Fruit fly (Drosophila melanogaster) whole organism, embryonic: ENCODE data around the gene CG43322.

Experiments
- Bgb ChIP-seq: fragments of 200-800 bp; sonication (Bioruptor generic); IDR thresholded peaks from 2 replicates; pipeline ENCODE4 v1.3.6; 2022; ENCODE audit warnings: missing biosample characterization, missing genetic modification characterization; ENCODE audit not compliant: partially characterized antibody
- CG1024 ChIP-seq: fragments of 200-800 bp; sonication (Bioruptor generic); IDR thresholded peaks from 2 replicates; pipeline ENCODE4 v1.3.6; 2022; ENCODE audit warnings: missing biosample characterization, missing genetic modification characterization
- CG10274 ChIP-seq: fragments of 200-800 bp; sonication (Bioruptor generic); optimal IDR thresholded peaks from 3 replicates; lab custom pipeline; 2017; ENCODE audit warnings: missing biosample characterization, mild to moderate bottlenecking, missing genetic modification characterization
- CG11085 ChIP-seq: fragments of 200-800 bp; sonication (Bioruptor generic); IDR thresholded peaks from 2 replicates; pipeline ENCODE4 v1.3.6; 2022; ENCODE audit warnings: missing biosample characterization, missing genetic modification characterization
- CG11398 ChIP-seq: fragments of 200-800 bp; sonication (Bioruptor generic); optimal IDR thresholded peaks from 2 replicates; lab custom pipeline; 2016; ENCODE audit warnings: missing biosample characterization, missing genetic modification characterization
- CG11723 ChIP-seq: fragments of 200-800 bp; sonication (Bioruptor generic); optimal IDR thresholded peaks from 2 replicates; lab custom pipeline; 2017; ENCODE audit warnings: missing biosample characterization, mild to moderate bottlenecking, missing genetic modification characterization
- CG12659 ChIP-seq: fragments of 200-800 bp; sonication (Bioruptor generic); optimal IDR thresholded peaks from 3 replicates; lab custom pipeline; 2017; ENCODE audit warnings: mild to moderate bottlenecking, missing biosample characterization, missing genetic modification reagents, missing genetic modification characterization
- CG16779 ChIP-seq: fragments of 200-800 bp; sonication (Bioruptor generic); IDR thresholded peaks from 2 replicates; pipeline ENCODE4 v1.3.6; 2022; ENCODE audit warnings: missing biosample characterization, missing genetic modification characterization
- CG2678 ChIP-seq: fragments of 200-800 bp; sonication (Bioruptor generic); optimal IDR thresholded peaks from 3 replicates; lab custom pipeline; 2019; ENCODE audit warnings: missing biosample characterization, mild to moderate bottlenecking, missing genetic modification characterization, moderate library complexity
- CG3163 ChIP-seq: fragments of 200-800 bp; sonication (Bioruptor generic); optimal IDR thresholded peaks from 3 replicates; lab custom pipeline; 2016; ENCODE audit warnings: missing biosample characterization, missing genetic modification characterization
- CG32772 ChIP-seq: fragments of 200-800 bp; sonication (Bioruptor generic); IDR thresholded peaks from 2 replicates; pipeline ENCODE4 v1.3.6; 2022; ENCODE audit warnings: missing biosample characterization, missing genetic modification characterization
- CG3847 ChIP-seq: fragments of 200-800 bp; sonication (Bioruptor generic); IDR thresholded peaks from 2 replicates; pipeline ENCODE4 v1.3.6; 2022; ENCODE audit warnings: missing biosample characterization, missing genetic modification characterization
- CG3995 ChIP-seq: fragments of 200-800 bp; sonication (Bioruptor generic); optimal IDR thresholded peaks from 3 replicates; lab custom pipeline; 2016; ENCODE audit warnings: missing biosample characterization, missing genetic modification characterization
- CG42726 ChIP-seq: fragments of 200-800 bp; sonication (Bioruptor generic); IDR thresholded peaks from 2 replicates; pipeline ENCODE4 v1.3.6; 2022; ENCODE audit warnings: missing biosample characterization, missing genetic modification characterization; ENCODE audit not compliant: partially characterized antibody
- CG43689 ChIP-seq: fragments of 200-800 bp; sonication (Bioruptor generic); IDR thresholded peaks from 2 replicates; pipeline ENCODE4 v1.3.6; 2022; ENCODE audit warnings: missing biosample characterization, missing genetic modification characterization
- CG6175 ChIP-seq: fragments of 200-800 bp; sonication (Bioruptor generic); IDR thresholded peaks from 3 replicates; pipeline ENCODE4 v1.3.6; 2022; ENCODE audit warnings: missing biosample characterization, missing genetic modification characterization
- CG6254 ChIP-seq: fragments of 200-800 bp; sonication (Bioruptor generic); optimal IDR thresholded peaks from 3 replicates; lab custom pipeline; 2017; ENCODE audit warnings: mild to moderate bottlenecking, missing biosample characterization, missing genetic modification reagents, missing genetic modification characterization
- CG6791 ChIP-seq: fragments of 200-800 bp; sonication (Bioruptor generic); IDR thresholded peaks from 3 replicates; pipeline ENCODE4 v1.3.6; 2022; ENCODE audit warnings: missing biosample characterization, missing genetic modification characterization; ENCODE audit not compliant: partially characterized antibody
- CG7963 ChIP-seq: fragments of 200-800 bp; sonication (Bioruptor generic); IDR thresholded peaks from 3 replicates; pipeline ENCODE4 v1.3.6; 2022; ENCODE audit warnings: missing biosample characterization, missing genetic modification characterization; ENCODE audit not compliant: partially characterized antibody
- CG9727 ChIP-seq: fragments of 200-800 bp; sonication (Bioruptor generic); optimal IDR thresholded peaks from 3 replicates; lab custom pipeline; 2017; ENCODE audit warnings: missing biosample characterization, mild to moderate bottlenecking, missing genetic modification characterization
- CHES-1-like ChIP-seq: fragments of 200-800 bp; sonication (Bioruptor generic); optimal IDR thresholded peaks from 2 replicates; lab custom pipeline; 2016; ENCODE audit warnings: missing biosample characterization, missing genetic modification characterization
- Chrac-16 ChIP-seq: fragments of 200-800 bp; sonication (Bioruptor generic); optimal IDR thresholded peaks from 3 replicates; lab custom pipeline; 2016; ENCODE audit warnings: missing biosample characterization, missing genetic modification characterization
- Dbx ChIP-seq: fragments of 200-800 bp; sonication (Bioruptor generic); IDR thresholded peaks from 3 replicates; pipeline ENCODE4 v1.3.6; 2022; ENCODE audit warnings: missing biosample characterization, missing genetic modification characterization
- Dfd ChIP-seq, 2 experiments: fragments of >200 bp; optimal IDR thresholded peaks; 2 replicates each; lab custom pipeline; 2017; ENCODE audit warnings: missing biosample characterization in 2 of 2, missing genetic modification characterization in 2 of 2
- Dref ChIP-seq: fragments of 200-800 bp; sonication (Bioruptor generic); IDR thresholded peaks from 2 replicates; pipeline ENCODE4 v1.3.6; 2022; ENCODE audit warnings: missing biosample characterization, missing genetic modification characterization
- E2f2 ChIP-seq: fragments of 200-800 bp; sonication (Bioruptor generic); IDR thresholded peaks from 2 replicates; pipeline ENCODE4 v1.3.6; 2022; ENCODE audit warnings: missing biosample characterization, missing genetic modification characterization
- Ets65A ChIP-seq: fragments of 200-800 bp; sonication (Bioruptor generic); peaks from one replicate; lab custom pipeline; 2016; ENCODE audit warnings: missing biosample characterization, missing genetic modification characterization
- HLHmδ ChIP-seq: fragments of 200-800 bp; sonication (Bioruptor generic); optimal IDR thresholded peaks from 2 replicates; lab custom pipeline; 2018; ENCODE audit warnings: missing biosample characterization, mild to moderate bottlenecking, missing genetic modification characterization, moderate library complexity
- Hmx ChIP-seq: fragments of 200-800 bp; sonication (Bioruptor generic); optimal IDR thresholded peaks from 2 replicates; lab custom pipeline; 2016; ENCODE audit warnings: missing biosample characterization, missing genetic modification characterization
- Hr78 ChIP-seq, 2 experiments: fragments of 200-800 bp in 1 of 2; fragments of >200 bp in 1 of 2; sonication (Bioruptor generic) in 1 of 2; optimal IDR thresholded peaks; 2 replicates each; lab custom pipeline; 2017 to 2019; ENCODE audit warnings: missing biosample characterization in 2 of 2, missing genetic modification characterization in 2 of 2, mild to moderate bottlenecking in 1 of 2, moderate library complexity in 1 of 2
- Jarid2 ChIP-seq: fragments of 200-800 bp; sonication (Bioruptor generic); optimal IDR thresholded peaks from 3 replicates; lab custom pipeline; 2017; ENCODE audit warnings: mild to moderate bottlenecking, missing biosample characterization, missing genetic modification reagents, missing genetic modification characterization
- Lhr ChIP-seq: fragments of 200-800 bp; sonication (Bioruptor generic); optimal IDR thresholded peaks from 3 replicates; lab custom pipeline; 2017; ENCODE audit warnings: mild to moderate bottlenecking, missing biosample characterization, missing genetic modification reagents, missing genetic modification characterization
- Med ChIP-seq: fragments of 200-800 bp; sonication (Bioruptor generic); peaks from one replicate; lab custom pipeline; 2016; ENCODE audit warnings: missing biosample characterization, missing genetic modification characterization, mild to moderate bottlenecking, inconsistent platforms, moderate library complexity
- Rfx ChIP-seq: fragments of 200-800 bp; sonication (Bioruptor generic); IDR thresholded peaks from 2 replicates; pipeline ENCODE4 v1.3.6; 2022; ENCODE audit warnings: missing biosample characterization, missing genetic modification characterization
- Scr ChIP-seq: fragments of 200-800 bp; sonication (Bioruptor generic); IDR thresholded peaks from 2 replicates; pipeline ENCODE4 v1.3.6; 2022; ENCODE audit warnings: missing biosample characterization, missing genetic modification characterization; ENCODE audit not compliant: partially characterized antibody
- Xbp1 ChIP-seq: fragments of 200-800 bp; sonication (Bioruptor generic); optimal IDR thresholded peaks from 3 replicates; lab custom pipeline; 2016; ENCODE audit warnings: missing biosample characterization, mild to moderate bottlenecking, missing genetic modification characterization
- ara ChIP-seq: fragments of 200-800 bp; sonication (Bioruptor generic); IDR thresholded peaks from 2 replicates; pipeline ENCODE4 v1.3.6; 2022; ENCODE audit warnings: missing biosample characterization, missing genetic modification characterization
- ci ChIP-seq: fragments of 200-800 bp; sonication (Bioruptor generic); IDR thresholded peaks from 3 replicates; pipeline ENCODE4 v1.3.6; 2022; ENCODE audit warnings: missing biosample characterization, missing genetic modification characterization
- exex ChIP-seq: fragments of 200-800 bp; sonication (Bioruptor generic); optimal IDR thresholded peaks from 4 replicates; lab custom pipeline; 2018; ENCODE audit warnings: missing biosample characterization, mild to moderate bottlenecking, missing genetic modification characterization, moderate library complexity
- fd3F ChIP-seq: fragments of 200-800 bp; sonication (Bioruptor generic); optimal IDR thresholded peaks from 2 replicates; lab custom pipeline; 2018; ENCODE audit warnings: missing biosample characterization, mild to moderate bottlenecking, missing genetic modification characterization, moderate library complexity
- gsb-n ChIP-seq: fragments of 200-800 bp; sonication (Bioruptor generic); optimal IDR thresholded peaks from 3 replicates; lab custom pipeline; 2018; ENCODE audit warnings: missing biosample characterization, mild to moderate bottlenecking, missing genetic modification characterization
- mam ChIP-seq: fragments of 200-800 bp; sonication (Bioruptor generic); optimal IDR thresholded peaks from 3 replicates; lab custom pipeline; 2016; ENCODE audit warnings: missing biosample characterization, missing genetic modification characterization
- oc ChIP-seq: fragments of 200-800 bp; sonication (Bioruptor generic); optimal IDR thresholded peaks from 2 replicates; lab custom pipeline; 2018; ENCODE audit warnings: missing biosample characterization, mild to moderate bottlenecking, missing genetic modification characterization, moderate library complexity
- onecut ChIP-seq: fragments of 200-800 bp; sonication (Bioruptor generic); IDR thresholded peaks from 2 replicates; pipeline ENCODE4 v1.3.6; 2022; ENCODE audit warnings: missing biosample characterization, missing genetic modification characterization
- pum ChIP-seq: fragments of 200-800 bp; sonication (Bioruptor generic); optimal IDR thresholded peaks from 2 replicates; lab custom pipeline; 2016; ENCODE audit warnings: missing biosample characterization, missing genetic modification characterization
- schlank ChIP-seq: fragments of 200-800 bp; sonication (Bioruptor generic); optimal IDR thresholded peaks from 2 replicates; lab custom pipeline; 2018; ENCODE audit warnings: missing biosample characterization, mild to moderate bottlenecking, missing genetic modification characterization
- sens ChIP-seq: fragments of 200-800 bp; sonication (Bioruptor generic); peaks from one replicate; lab custom pipeline; 2016; ENCODE audit warnings: missing biosample characterization, missing genetic modification characterization
- sim ChIP-seq: fragments of 200-800 bp; sonication (Bioruptor generic); IDR thresholded peaks from 2 replicates; pipeline ENCODE4 v1.3.6; 2022; ENCODE audit warnings: missing biosample characterization, missing genetic modification characterization
- slp2 ChIP-seq: fragments of 200-800 bp; sonication (Bioruptor generic); optimal IDR thresholded peaks from 2 replicates; lab custom pipeline; 2016; ENCODE audit warnings: missing biosample characterization, missing genetic modification characterization
- sr ChIP-seq: fragments of 200-800 bp; sonication (Bioruptor generic); IDR thresholded peaks from 3 replicates; pipeline ENCODE4 v1.3.6; 2022; ENCODE audit warnings: missing biosample characterization, missing genetic modification characterization
- zen ChIP-seq: fragments of 200-800 bp; sonication (Bioruptor generic); optimal IDR thresholded peaks from 3 replicates; lab custom pipeline; 2018; ENCODE audit warnings: missing biosample characterization, mild to moderate bottlenecking, missing genetic modification characterization, moderate library complexity
- zfh1 ChIP-seq: fragments of 200-800 bp; sonication (Bioruptor generic); IDR thresholded peaks from 3 replicates; pipeline ENCODE4 v1.3.6; 2022; ENCODE audit warnings: missing biosample characterization, missing genetic modification characterization

The CG43322 gene

dm6 chr2L:7025247-7025646 is 12.1 kb downstream of the CG43322 start:
- no peak for TF ChIP-seq oc (tag; lab: Kevin White, UChicago)
- no peak for TF ChIP-seq Jarid2 (GFP tag; lab: Kevin White, UChicago)
- no peak for TF ChIP-seq Lhr (GFP tag; lab: Kevin White, UChicago)
- TF ChIP-seq fd3F (GFP tag; lab: Kevin White, UChicago) = no peak
- TF ChIP-seq CG1024 = no peak
- 0 out of 3 replicates have a peak, but pooled peaks have one; percentile 16 for TF ChIP-seq CG7963 (GFP tag; lab: Robert Waterston, UW)
- no peak for TF ChIP-seq slp2 (GFP tag; lab: Kevin White, UChicago)
- TF ChIP-seq CG11398 = no peak
- no peak for TF ChIP-seq CG3995 (GFP tag; lab: Kevin White, UChicago)
- no peak for TF ChIP-seq zen (tag; lab: Kevin White, UChicago)
- no peak for TF ChIP-seq sr (GFP tag; lab: Robert Waterston, UW)
- TF ChIP-seq CG6175 (GFP tag; lab: Robert Waterston, UW) = no peak
- no peak for TF ChIP-seq Scr (GFP tag; lab: Robert Waterston, UW)
- no peak for TF ChIP-seq HLHmδ (GFP tag; lab: Kevin White, UChicago)
- TF ChIP-seq CG12659 (GFP tag; lab: Kevin White, UChicago) = no peak
- TF ChIP-seq E2f2 (GFP tag; lab: Robert Waterston, UW) = no peak
- TF ChIP-seq Hr78 (GFP tag; optimal IDR thresholded peaks at IDR 0.05; lab: Kevin White, UChicago) = no peak
- TF ChIP-seq Dref (GFP tag; lab: Robert Waterston, UW) = no peak
- no peak for TF ChIP-seq CG3163
- peak in 1 of 2 experiments; percentile 82 for TF ChIP-seq Dfd (GFP tag; optimal IDR thresholded peaks at IDR 0.05; lab: Kevin White, UChicago)
- no peak for TF ChIP-seq CG11723 (GFP tag; lab: Kevin White, UChicago)
- TF ChIP-seq Ets65A (GFP tag; lab: Kevin White, UChicago) = peak; percentile 19
- TF ChIP-seq CG3847 = no peak
- no peak for TF ChIP-seq mam (GFP tag; lab: Kevin White, UChicago)
- TF ChIP-seq CG42726 (GFP tag; lab: Robert Waterston, UW) = no peak
- no peak for TF ChIP-seq gsb-n (tag; lab: Kevin White, UChicago)
- TF ChIP-seq zfh1 (GFP tag; lab: Robert Waterston, UW) = no peak
- no peak for TF ChIP-seq Rfx (GFP tag; lab: Robert Waterston, UW)
- TF ChIP-seq Med (GFP tag; lab: Kevin White, UChicago) = peak; percentile 74

- 0 out of 2 replicates have a peak, but pooled peaks have one; percentile 6 for TF ChIP-seq CG16779 (GFP tag; lab: Robert Waterston, UW)
- peak; percentile 25; the same call in 1 of the 3 replicates for TF ChIP-seq Dbx (GFP tag; lab: Robert Waterston, UW)
- TF ChIP-seq CG9727 = no peak
- TF ChIP-seq CG2678 = no peak
- no peak for TF ChIP-seq exex (tag; lab: Kevin White, UChicago)
- TF ChIP-seq Chrac-16 (GFP tag; lab: Kevin White, UChicago) = no peak
- no peak for TF ChIP-seq Hmx
- peak; percentile 37; the same call in 1 of the 3 replicates for TF ChIP-seq CG6791
- no peak for TF ChIP-seq CG32772 (GFP tag; lab: Robert Waterston, UW)
- 0 out of 2 replicates have a peak, but pooled peaks have one; percentile 20 for TF ChIP-seq ara (GFP tag; lab: Robert Waterston, UW)
- TF ChIP-seq CG6254 = no peak
- TF ChIP-seq schlank (tag; lab: Kevin White, UChicago) = no peak
- peak; percentile 62 for TF ChIP-seq Med (GFP tag; lab: Kevin White, UChicago)
- TF ChIP-seq sens (GFP tag; lab: Kevin White, UChicago) = peak; percentile 0
- 0 out of 3 replicates have a peak, but pooled peaks have one; percentile 39 for TF ChIP-seq ci (GFP tag; lab: Robert Waterston, UW)
- no peak for TF ChIP-seq Bgb (GFP tag; lab: Robert Waterston, UW)
- TF ChIP-seq pum (GFP tag; lab: Kevin White, UChicago) = no peak
- no peak for TF ChIP-seq sim (GFP tag; lab: Robert Waterston, UW)
- TF ChIP-seq CG43689 (GFP tag; lab: Robert Waterston, UW) = no peak
- TF ChIP-seq CHES-1-like = no peak
- no peak for TF ChIP-seq CG11085 (GFP tag; lab: Robert Waterston, UW)
- no peak for TF ChIP-seq onecut
- no peak for TF ChIP-seq Xbp1 (GFP tag; lab: Kevin White, UChicago)
- TF ChIP-seq CG10274 (GFP tag; lab: Kevin White, UChicago) = no peak
Measured at dm6 chr2L:7026308-7026707, 13.1 kb downstream of the CG43322 start.
